Worm (Caenorhabditis elegans) whole organism, early embryonic: Measurements from ENCODE around the gene F32D8.13.

Experiments used
- B0310.2 ChIP-seq: sonication (generic microtip); optimal IDR thresholded peaks from 2 replicates; lab custom pipeline; 2016; ENCODE audit warnings: mild to moderate bottlenecking, missing genetic modification characterization, missing compliant biosample characterization
- F13C5.2 ChIP-seq: sonication (generic microtip); optimal IDR thresholded peaks from 2 replicates; lab custom pipeline; 2017; ENCODE audit warnings: mild to moderate bottlenecking, missing genetic modification characterization, inconsistent platforms, missing compliant biosample characterization
- aly-1 ChIP-seq: sonication (generic microtip); optimal IDR thresholded peaks from 2 replicates; lab custom pipeline; 2016; ENCODE audit warnings: missing genetic modification characterization, missing compliant biosample characterization
- ama-1 ChIP-seq: fragments of 150-350 bp; optimal IDR thresholded peaks from 2 replicates; lab custom pipeline; 2014
- ceh-13 ChIP-seq: fragments of 200-800 bp; sonication (Bioruptor generic); optimal IDR thresholded peaks from 2 replicates; lab custom pipeline; 2018; ENCODE audit warnings: mild to moderate bottlenecking, missing genetic modification characterization, missing compliant biosample characterization
- ceh-36 ChIP-seq: sonication (generic microtip); optimal IDR thresholded peaks from 2 replicates; lab custom pipeline; 2016; ENCODE audit warnings: missing genetic modification characterization, inconsistent platforms, missing compliant biosample characterization
- ets-7 ChIP-seq: sonication (generic microtip); optimal IDR thresholded peaks from 2 replicates; lab custom pipeline; 2016; ENCODE audit warnings: missing genotype, missing genetic modification characterization, missing compliant biosample characterization
- flt-1 ChIP-seq: fragments of 200-800 bp; sonication (Bioruptor generic); IDR thresholded peaks from 2 replicates; pipeline ENCODE4 v1.3.6; 2022; ENCODE audit warnings: missing genetic modification characterization, missing compliant biosample characterization
- hmbx-1 ChIP-seq: sonication (generic microtip); optimal IDR thresholded peaks from 2 replicates; lab custom pipeline; 2016; ENCODE audit warnings: mild to moderate bottlenecking, missing genetic modification characterization, missing compliant biosample characterization
- hmg-4 ChIP-seq: fragments of 200-800 bp; sonication (Bioruptor generic); optimal IDR thresholded peaks from 2 replicates; lab custom pipeline; 2018; ENCODE audit warnings: mild to moderate bottlenecking, missing genetic modification characterization, missing compliant biosample characterization
- hnd-1 ChIP-seq: sonication (generic microtip); optimal IDR thresholded peaks from 2 replicates; lab custom pipeline; 2016; ENCODE audit warnings: missing genetic modification characterization, missing compliant biosample characterization
- pes-1 ChIP-seq: fragments of 200-800 bp; sonication (Bioruptor generic); IDR thresholded peaks from 2 replicates; pipeline ENCODE4 v1.3.6; 2022; ENCODE audit warnings: missing genetic modification reagents, missing genetic modification characterization, missing compliant biosample characterization
- scrt-1 ChIP-seq: fragments of 200-800 bp; sonication (Bioruptor generic); IDR thresholded peaks from 2 replicates; pipeline ENCODE4 v1.3.6; 2022; ENCODE audit warnings: missing genetic modification characterization, missing compliant biosample characterization
- sea-1 ChIP-seq: fragments of 200-800 bp; sonication (Bioruptor generic); conservative IDR thresholded peaks from 2 replicates; pipeline ENCODE4 v1.3.6; 2022; ENCODE audit warnings: missing genetic modification characterization, missing compliant biosample characterization
- tbx-11 ChIP-seq: fragments of 200-800 bp; sonication (Bioruptor generic); IDR thresholded peaks from 2 replicates; pipeline ENCODE4 v1.3.6; 2022; ENCODE audit warnings: missing genetic modification characterization, missing compliant biosample characterization
- tbx-37 ChIP-seq: fragments of 200-800 bp; sonication (Bioruptor generic); conservative IDR thresholded peaks from 2 replicates; pipeline ENCODE4 v1.3.6; 2022; ENCODE audit warnings: missing genetic modification reagents, missing genetic modification characterization, missing compliant biosample characterization
- tra-4 ChIP-seq: sonication (generic microtip); optimal IDR thresholded peaks from 2 replicates; lab custom pipeline; 2017; ENCODE audit warnings: missing genetic modification characterization, missing compliant biosample characterization

F32D8.13 gene

ce11 chrV:10880138-10880882 is 16.0 kb downstream of the F32D8.13 start, which contains the start of gene F32D8.1:
F32D8.1 (plus strand) TSS chrV:10880832.
- no peak for TF ChIP-seq sea-1 (GFP tag; lab: Robert Waterston, UW)
- no peak for TF ChIP-seq tbx-37 (GFP tag; lab: Robert Waterston, UW)
- TF ChIP-seq B0310.2 = no peak
- no peak for TF ChIP-seq ets-7
- no peak for TF ChIP-seq flt-1 (GFP tag; lab: Robert Waterston, UW)
- TF ChIP-seq tbx-11 (GFP tag; lab: Robert Waterston, UW) = no peak
- no peak for TF ChIP-seq aly-1 (tag; lab: Kevin White, UChicago)
- no peak for TF ChIP-seq ama-1
- no peak for TF ChIP-seq hnd-1 (tag; lab: Kevin White, UChicago)
- TF ChIP-seq ceh-36 (tag; lab: Kevin White, UChicago) = no peak

DNA sequence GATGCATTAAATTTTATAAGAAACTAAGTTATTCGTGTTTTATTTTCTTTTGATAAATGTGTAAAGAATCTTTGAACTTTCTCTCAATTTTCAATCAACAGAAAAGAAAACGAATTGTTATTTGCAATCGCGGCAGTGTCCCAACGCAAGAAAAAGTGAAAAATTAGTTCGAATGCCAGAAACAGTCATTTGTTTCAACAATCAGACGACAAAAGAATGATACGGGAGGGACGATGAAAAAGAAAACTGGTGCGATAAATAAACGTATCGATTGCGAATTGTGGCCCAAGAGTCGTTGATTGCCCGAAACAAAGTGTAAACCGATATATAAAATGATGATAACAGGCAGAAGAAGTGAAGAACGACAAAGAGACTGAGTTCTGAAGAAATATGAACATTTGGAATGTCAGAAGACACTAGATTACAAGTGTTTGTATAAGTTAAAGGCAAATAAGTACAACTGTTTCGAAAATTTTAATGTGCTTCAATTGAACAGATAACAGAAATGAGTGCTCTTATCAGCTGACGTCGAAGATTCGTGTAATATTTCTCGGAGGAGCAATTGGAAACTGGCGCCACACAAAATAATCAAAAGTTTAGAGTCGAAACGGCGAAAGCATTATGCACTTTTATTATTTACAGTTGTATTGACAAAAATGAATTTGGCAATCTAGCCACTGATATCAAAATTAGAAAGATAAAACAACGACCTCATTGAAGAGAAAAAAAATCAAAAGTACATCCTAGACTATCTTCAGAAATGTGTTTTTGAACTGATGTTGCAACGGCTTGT is 18.3 kb downstream of the F32D8.13 start:
- TF ChIP-seq hnd-1 (tag; lab: Kevin White, UChicago) (no peak), ets-7 (no peak), tbx-37 (GFP tag; lab: Robert Waterston, UW) (no peak), F13C5.2 (tag; lab: Kevin White, UChicago) (no peak), flt-1 (GFP tag; lab: Robert Waterston, UW) (no peak), hmg-4 (no peak), tra-4 (tag; lab: Kevin White, UChicago) (no peak), hmbx-1 (tag; lab: Kevin White, UChicago) (no peak), ama-1 (no peak), tbx-11 (GFP tag; lab: Robert Waterston, UW) (no peak), sea-1 (GFP tag; lab: Robert Waterston, UW) (no peak)

DNA sequence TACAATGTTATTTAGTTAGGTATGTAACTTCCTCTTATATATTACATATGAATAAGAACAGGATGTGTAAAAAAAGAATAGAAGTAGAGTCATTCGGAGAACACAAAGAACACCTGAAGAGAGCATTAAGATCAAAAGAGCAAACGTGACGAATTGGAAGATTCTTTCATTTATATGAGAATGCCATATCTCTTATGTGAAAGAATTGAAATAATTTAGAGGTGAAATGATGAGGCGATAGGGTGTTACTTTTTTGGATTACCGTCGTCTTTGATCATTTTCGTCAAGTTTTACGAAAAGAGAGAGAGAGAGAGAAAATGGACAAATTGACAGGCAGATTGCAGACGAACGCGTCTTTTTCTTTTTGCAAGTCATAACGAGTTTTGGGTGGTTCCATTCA is 19.8 kb downstream of the F32D8.13 start:
- no peak for TF ChIP-seq ceh-13 (GFP tag; lab: Kevin White, UChicago)
- no peak for TF ChIP-seq hmg-4
- TF ChIP-seq pes-1 (GFP tag; lab: Robert Waterston, UW) = no peak
- TF ChIP-seq sea-1 (GFP tag; lab: Robert Waterston, UW) = no peak
- no peak for TF ChIP-seq aly-1 (tag; lab: Kevin White, UChicago)
- no peak for TF ChIP-seq ets-7
- no peak for TF ChIP-seq ama-1
- no peak for TF ChIP-seq tra-4 (tag; lab: Kevin White, UChicago)
- no peak for TF ChIP-seq tbx-11 (GFP tag; lab: Robert Waterston, UW)

DNA sequence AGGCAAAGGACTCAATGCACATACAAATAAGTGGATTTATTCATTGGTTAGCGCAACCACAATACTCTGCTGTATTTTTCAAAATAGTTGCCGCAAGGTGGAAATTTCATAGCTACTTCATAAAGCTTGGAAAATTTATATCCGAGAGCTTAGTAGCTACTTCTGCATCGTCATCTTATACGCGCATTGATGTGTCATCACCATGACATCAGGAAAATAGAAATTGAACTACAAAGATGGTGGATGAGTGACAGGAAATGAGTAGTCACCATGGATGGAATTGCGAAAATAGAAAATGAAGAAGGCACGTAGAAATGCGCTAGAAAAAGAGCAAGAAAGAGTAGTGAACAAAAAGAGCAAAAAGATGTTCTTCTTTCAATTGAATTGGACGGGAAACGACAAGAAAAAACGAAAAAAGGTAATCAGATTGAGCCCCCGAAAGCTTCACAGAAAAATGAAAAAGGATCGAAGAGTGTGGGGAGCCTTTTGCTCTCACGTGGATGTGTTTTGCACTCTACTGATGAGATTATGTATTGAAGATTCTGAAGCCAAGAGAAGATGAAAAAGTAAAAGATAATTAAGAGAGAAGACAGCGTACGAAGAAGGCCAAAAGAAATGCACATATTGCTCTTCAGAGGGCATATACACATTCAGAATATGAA is 21.3 kb downstream of the F32D8.13 start:
- TF ChIP-seq hmbx-1 (tag; lab: Kevin White, UChicago) = no peak
- no peak for TF ChIP-seq tbx-37 (GFP tag; lab: Robert Waterston, UW)
- no peak for TF ChIP-seq aly-1 (tag; lab: Kevin White, UChicago)
- TF ChIP-seq tra-4 (tag; lab: Kevin White, UChicago) = no peak
- no peak for TF ChIP-seq pes-1 (GFP tag; lab: Robert Waterston, UW)
- TF ChIP-seq B0310.2 = no peak
- no peak for TF ChIP-seq ets-7
- TF ChIP-seq hnd-1 (tag; lab: Kevin White, UChicago) = no peak
- no peak for TF ChIP-seq ceh-36 (tag; lab: Kevin White, UChicago)
- TF ChIP-seq sea-1 (GFP tag; lab: Robert Waterston, UW) = no peak
- no peak for TF ChIP-seq ceh-13 (GFP tag; lab: Kevin White, UChicago)
- no peak for TF ChIP-seq ama-1
- TF ChIP-seq tbx-11 (GFP tag; lab: Robert Waterston, UW) = no peak
- TF ChIP-seq scrt-1 (GFP tag; lab: Robert Waterston, UW) = no peak
- TF ChIP-seq hmg-4 = no peak
- TF ChIP-seq F13C5.2 (tag; lab: Kevin White, UChicago) = no peak

ce11 chrV:10873190-10873589 is 23.2 kb downstream of the F32D8.13 start:
- TF ChIP-seq F13C5.2 (tag; lab: Kevin White, UChicago) = no peak
- no peak for TF ChIP-seq ceh-13 (GFP tag; lab: Kevin White, UChicago)
- TF ChIP-seq ceh-36 (tag; lab: Kevin White, UChicago) = no peak
- no peak for TF ChIP-seq tra-4 (tag; lab: Kevin White, UChicago)
- no peak for TF ChIP-seq tbx-37 (GFP tag; lab: Robert Waterston, UW)
- no peak for TF ChIP-seq ets-7
- no peak for TF ChIP-seq aly-1 (tag; lab: Kevin White, UChicago)
- TF ChIP-seq flt-1 (GFP tag; lab: Robert Waterston, UW) = no peak
- TF ChIP-seq scrt-1 (GFP tag; lab: Robert Waterston, UW) = no peak

- TF ChIP-seq ceh-13 (GFP tag; lab: Kevin White, UChicago) = no peak
- TF ChIP-seq hmg-4 = no peak
- TF ChIP-seq tra-4 (tag; lab: Kevin White, UChicago) = no peak
- no peak for TF ChIP-seq flt-1 (GFP tag; lab: Robert Waterston, UW)
- TF ChIP-seq ama-1 = no peak
- TF ChIP-seq ets-7 = no peak
Observed at ce11 chrV:10871457-10871861, 24.9 kb downstream of the F32D8.13 start.

DNA sequence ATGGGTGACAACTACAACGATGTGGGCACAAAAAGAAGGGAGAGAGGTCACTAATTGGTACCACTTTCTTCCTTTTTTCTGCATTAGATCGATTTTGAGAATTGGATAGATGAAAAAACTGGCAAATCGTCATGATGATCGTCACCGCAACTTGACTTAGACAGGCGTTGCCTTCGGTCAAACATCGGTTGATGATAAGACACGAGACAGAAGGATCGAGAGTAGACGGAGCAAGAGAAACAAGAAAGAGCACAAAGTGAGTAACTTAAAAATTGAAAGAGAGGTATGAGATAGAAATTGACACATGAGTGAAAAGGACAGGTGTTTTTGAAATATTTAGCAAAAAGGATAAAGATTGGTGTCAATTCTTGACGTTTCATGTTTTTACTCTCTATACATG is 26.3 kb downstream of the F32D8.13 start:
- TF ChIP-seq tbx-11 (GFP tag; lab: Robert Waterston, UW) (no peak), pes-1 (GFP tag; lab: Robert Waterston, UW) (no peak), scrt-1 (GFP tag; lab: Robert Waterston, UW) (no peak), tra-4 (tag; lab: Kevin White, UChicago) (no peak), B0310.2 (no peak), ceh-13 (GFP tag; lab: Kevin White, UChicago) (no peak), hmbx-1 (tag; lab: Kevin White, UChicago) (no peak), ets-7 (no peak), hnd-1 (tag; lab: Kevin White, UChicago) (no peak), aly-1 (tag; lab: Kevin White, UChicago) (no peak), ama-1 (no peak), sea-1 (GFP tag; lab: Robert Waterston, UW) (no peak)
